Worm (Caenorhabditis elegans) whole organism, L4 larva: ENCODE data around the gene Y62H9A.1.

Experiments used
- Y48G9A.11 ChIP-seq: fragments of 200-800 bp; sonication (Bioruptor generic); IDR thresholded peaks from 2 replicates; pipeline ENCODE4 v1.3.6; 2022; ENCODE audit warnings: missing genetic modification reagents, missing genetic modification characterization, missing compliant biosample characterization
- dmd-9 ChIP-seq: fragments of 200-800 bp; sonication (Bioruptor generic); IDR thresholded peaks from 2 replicates; pipeline ENCODE4 v1.3.6; 2022; ENCODE audit warnings: missing genetic modification reagents, missing genetic modification characterization, missing compliant biosample characterization
- nhr-11 ChIP-seq: fragments of 150-350 bp; optimal IDR thresholded peaks from 2 replicates; lab custom pipeline; 2014; ENCODE audit warnings: missing biosample characterization, missing genetic modification characterization

DNA sequence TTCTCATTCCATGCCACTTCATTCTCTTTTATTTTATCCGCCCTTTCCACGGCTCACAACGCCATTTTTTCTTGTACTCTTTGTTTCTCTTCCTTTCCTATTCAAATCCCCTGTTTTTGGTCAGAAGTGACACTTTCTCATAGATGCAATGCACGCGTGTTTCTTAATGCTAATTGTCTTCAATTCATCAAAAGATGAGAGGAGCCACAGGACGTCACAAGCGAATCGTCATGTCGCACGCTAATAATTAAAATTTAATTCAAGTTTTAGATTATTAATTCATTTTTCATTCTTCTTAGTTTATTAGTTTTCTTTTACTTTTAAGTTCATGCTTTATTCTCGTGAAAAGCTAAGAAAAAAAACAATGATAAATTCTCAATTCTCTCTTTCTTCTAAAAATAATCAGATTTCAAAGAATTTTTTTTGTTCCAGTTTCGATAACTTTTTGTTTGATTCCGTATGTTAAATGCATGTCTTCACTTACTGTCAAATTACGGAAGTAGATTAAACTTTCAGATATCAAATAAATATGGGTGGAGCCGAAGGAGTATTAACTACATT, 45.5 kb downstream of the Y62H9A.1 start, which contains the start of gene Y62H9A.14:
- TF ChIP-seq Y48G9A.11 (GFP tag; lab: Robert Waterston, UW) (no peak), dmd-9 (GFP tag; lab: Robert Waterston, UW) (no peak), nhr-11 (tag; lab: Kevin White, UChicago) (no peak)
